Fruit fly (Drosophila melanogaster): ENCODE data around the gene Ada1-1.

DNA sequence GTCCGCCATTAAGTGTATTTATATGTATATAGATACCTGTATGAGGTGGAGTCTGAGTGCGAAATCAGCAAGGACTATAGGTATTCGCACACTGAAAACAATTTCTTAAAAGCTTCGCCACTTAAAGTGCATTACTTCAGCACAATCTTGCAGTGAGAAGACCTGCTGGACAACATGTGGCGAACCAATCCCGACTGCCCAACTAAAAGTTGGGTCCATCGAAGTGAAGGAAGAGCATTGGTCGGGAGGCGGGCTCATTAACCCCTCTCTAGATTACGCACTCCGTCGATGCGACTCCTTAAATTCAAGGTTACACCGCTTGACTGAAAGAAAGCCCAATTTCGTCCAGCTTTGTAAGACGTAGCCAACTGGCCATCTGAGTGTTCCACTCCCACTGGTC is 16.6 kb downstream of the Ada1-1 start:
- no peak for TF ChIP-seq psq (GFP tag; optimal IDR thresholded peaks at IDR 0.05)
- TF ChIP-seq CG9705 (GFP tag; optimal IDR thresholded peaks at IDR 0.05) = peak; percentile 32
- no peak for TF ChIP-seq tai (GFP tag; optimal IDR thresholded peaks at IDR 0.05)
- TF ChIP-seq HLH106 (tag; optimal IDR thresholded peaks at IDR 0.05) = peak; percentile 28
- no peak for TF ChIP-seq Hr78 (GFP tag; optimal IDR thresholded peaks at IDR 0.05)
- no peak for TF ChIP-seq sv (GFP tag; optimal IDR thresholded peaks at IDR 0.05)
- TF ChIP-seq fru (GFP tag; optimal IDR thresholded peaks at IDR 0.05) = peak; percentile 46
- no peak for TF ChIP-seq lola (GFP tag; optimal IDR thresholded peaks at IDR 0.05)
- TF ChIP-seq OdsH (GFP tag; optimal IDR thresholded peaks at IDR 0.05) = no peak
- no peak for TF ChIP-seq br (GFP tag; optimal IDR thresholded peaks at IDR 0.05)

Measured in whole organism, wandering third instar larva.